Worm (Caenorhabditis elegans): Measurements from ENCODE around the gene C32D5.11.

ce11 chrII:6343893-6344292 lies 11.4 kb downstream of the C32D5.11 start, which contains the start of gene txt-18:
- TF ChIP-seq nhr-77 (tag; optimal IDR thresholded peaks at IDR 0.05) = no peak
- no peak for TF ChIP-seq lin-13 (GFP tag; optimal IDR thresholded peaks at IDR 0.05)
- no peak for TF ChIP-seq unc-39 (tag; optimal IDR thresholded peaks at IDR 0.05)
- no peak for TF ChIP-seq dmd-4 (tag; optimal IDR thresholded peaks at IDR 0.05)
- no peak for TF ChIP-seq mab-5 (tag; optimal IDR thresholded peaks at IDR 0.05)
- TF ChIP-seq lin-39 (tag; optimal IDR thresholded peaks at IDR 0.05) = no peak
- no peak for TF ChIP-seq ama-1 (optimal IDR thresholded peaks at IDR 0.05)
- no peak for TF ChIP-seq unc-62 (GFP tag; optimal IDR thresholded peaks at IDR 0.05)
- no peak for TF ChIP-seq elt-3 (tag; optimal IDR thresholded peaks at IDR 0.05)
